Worm (Caenorhabditis elegans) whole organism, young adult: Measurements from ENCODE around the gene Y105C5B.19.

Experiments used
- B0261.1 ChIP-seq: sonication (generic microtip); optimal IDR thresholded peaks from 2 replicates; lab custom pipeline; 2016; ENCODE audit warnings: mild to moderate bottlenecking, missing genetic modification characterization, moderate library complexity, missing compliant biosample characterization
- C06A6.2 ChIP-seq: fragments of 200-800 bp; sonication (Bioruptor generic); conservative IDR thresholded peaks from 2 replicates; pipeline ENCODE4 v1.3.6; 2022; ENCODE audit warnings: missing genetic modification characterization, missing compliant biosample characterization
- D2030.7 ChIP-seq: fragments of 200-800 bp; sonication (Bioruptor generic); IDR thresholded peaks from 2 replicates; pipeline ENCODE4 v1.3.6; 2022; ENCODE audit warnings: missing genetic modification reagents, missing genetic modification characterization, missing compliant biosample characterization
- F10E7.11 ChIP-seq: sonication (generic microtip); optimal IDR thresholded peaks from 2 replicates; lab custom pipeline; 2017; ENCODE audit warnings: mild to moderate bottlenecking, missing genetic modification characterization, moderate library complexity, missing compliant biosample characterization
- F22D6.2 ChIP-seq: sonication (generic microtip); optimal IDR thresholded peaks from 2 replicates; lab custom pipeline; 2016; ENCODE audit warnings: mild to moderate bottlenecking, missing genetic modification characterization, missing compliant biosample characterization
- F23B12.7 ChIP-seq: sonication (generic microtip); optimal IDR thresholded peaks from 2 replicates; lab custom pipeline; 2017; ENCODE audit warnings: missing genetic modification characterization, mild to moderate bottlenecking, missing compliant biosample characterization, antibody characterized with exemption, moderate library complexity; ENCODE audit not compliant: insufficient read depth
- F33H1.4 ChIP-seq: fragments of 200-800 bp; sonication (Bioruptor generic); IDR thresholded peaks from 2 replicates; pipeline ENCODE4 v1.3.6; 2022; ENCODE audit warnings: missing genetic modification reagents, missing genetic modification characterization, missing compliant biosample characterization
- F37B4.10 ChIP-seq: fragments of 200-800 bp; sonication (Bioruptor generic); IDR thresholded peaks from 2 replicates; pipeline ENCODE4 v1.3.6; 2022; ENCODE audit warnings: missing genetic modification characterization, missing compliant biosample characterization
- F52B5.7 ChIP-seq: sonication (generic microtip); optimal IDR thresholded peaks from 2 replicates; lab custom pipeline; 2016; ENCODE audit warnings: mild to moderate bottlenecking, missing genetic modification characterization, missing compliant biosample characterization
- F55B11.4 ChIP-seq: sonication (generic microtip); optimal IDR thresholded peaks from 2 replicates; lab custom pipeline; 2016; ENCODE audit warnings: missing compliant biosample characterization, missing genetic modification characterization, borderline replicate concordance; ENCODE audit not compliant: insufficient read depth
- K11D2.4 ChIP-seq: fragments of 200-800 bp; sonication (Bioruptor generic); IDR thresholded peaks from 2 replicates; pipeline ENCODE4 v1.3.6; 2022; ENCODE audit warnings: missing genetic modification reagents, missing genetic modification characterization, missing compliant biosample characterization
- T07F8.4 ChIP-seq: sonication (generic microtip); optimal IDR thresholded peaks from 2 replicates; lab custom pipeline; 2016; ENCODE audit warnings: mild to moderate bottlenecking, missing genetic modification characterization, moderate library complexity, missing compliant biosample characterization
- Y53G8AR.9 ChIP-seq: fragments of 200-800 bp; sonication (Bioruptor generic); conservative IDR thresholded peaks from 2 replicates; pipeline ENCODE4 v1.3.6; 2022; ENCODE audit warnings: missing genetic modification reagents, missing genetic modification characterization, missing compliant biosample characterization
- aptf-3 ChIP-seq: fragments of 200-800 bp; sonication (Bioruptor generic); IDR thresholded peaks from 2 replicates; pipeline ENCODE4 v1.3.6; 2022; ENCODE audit warnings: missing genetic modification characterization, missing compliant biosample characterization
- atf-7 ChIP-seq: sonication (generic microtip); optimal IDR thresholded peaks from 2 replicates; lab custom pipeline; 2017; ENCODE audit warnings: mild to moderate bottlenecking, missing genetic modification characterization, missing compliant biosample characterization
- athp-1 ChIP-seq: sonication (generic microtip); optimal IDR thresholded peaks from 2 replicates; lab custom pipeline; 2017; ENCODE audit warnings: mild to moderate bottlenecking, missing genetic modification characterization, missing compliant biosample characterization
- bed-1 ChIP-seq: fragments of 200-800 bp; sonication (Bioruptor generic); IDR thresholded peaks from 2 replicates; pipeline ENCODE4 v1.3.6; 2022; ENCODE audit warnings: missing genetic modification reagents, missing genetic modification characterization, missing compliant biosample characterization
- cebp-1 ChIP-seq, 2 experiments: fragments of 200-800 bp in 1 of 2; sonication (Bioruptor generic) in 1 of 2; sonication (generic microtip) in 1 of 2; IDR thresholded peaks in 1 of 2; optimal IDR thresholded peaks in 1 of 2; 2 replicates each; pipeline versions ENCODE4 v1.3.6 to Lab custom; 2017 to 2022; ENCODE audit warnings: missing compliant biosample characterization in 2 of 2, missing genetic modification characterization in 2 of 2, mild to moderate bottlenecking in 1 of 2, missing genetic modification reagents in 1 of 2, moderate library complexity in 1 of 2
- ceh-27 ChIP-seq: fragments of 200-800 bp; sonication (Bioruptor generic); optimal IDR thresholded peaks from 2 replicates; lab custom pipeline; 2018; ENCODE audit warnings: mild to moderate bottlenecking, missing genetic modification characterization, moderate library complexity, missing compliant biosample characterization
- ceh-58 ChIP-seq: fragments of 200-800 bp; sonication (Bioruptor generic); IDR thresholded peaks from 2 replicates; pipeline ENCODE4 v1.3.6; 2022; ENCODE audit warnings: missing genetic modification characterization, missing compliant biosample characterization
- chd-7 ChIP-seq: sonication (generic microtip); optimal IDR thresholded peaks from 2 replicates; lab custom pipeline; 2016; ENCODE audit warnings: mild to moderate bottlenecking, missing genetic modification characterization, moderate library complexity, missing compliant biosample characterization
- dox-1 ChIP-seq: fragments of 200-800 bp; sonication (Bioruptor generic); IDR thresholded peaks from 2 replicates; pipeline ENCODE4 v1.3.6; 2022; ENCODE audit warnings: missing genetic modification reagents, missing genetic modification characterization, missing compliant biosample characterization
- gei-17 ChIP-seq: fragments of 200-800 bp; sonication (Bioruptor generic); optimal IDR thresholded peaks from 2 replicates; lab custom pipeline; 2018; ENCODE audit warnings: mild to moderate bottlenecking, missing genetic modification characterization, missing compliant biosample characterization
- him-1 ChIP-seq: sonication (generic microtip); optimal IDR thresholded peaks from 2 replicates; lab custom pipeline; 2016; ENCODE audit warnings: missing genotype, missing genetic modification reagents, missing genetic modification characterization, missing compliant biosample characterization
- lin-35 ChIP-seq, 3 experiments: fragments of 150-350 bp in 2 of 3; sonication (generic microtip) in 1 of 3; optimal IDR thresholded peaks; 2 replicates each; lab custom pipeline; 2014 to 2018; ENCODE audit warnings: missing biosample characterization in 3 of 3, missing genetic modification characterization in 3 of 3, missing genetic modification reagents in 3 of 3
- lin-40 ChIP-seq: sonication (generic microtip); optimal IDR thresholded peaks from 2 replicates; lab custom pipeline; 2016; ENCODE audit warnings: missing genetic modification characterization, mild to moderate bottlenecking, missing compliant biosample characterization, missing genotype, missing genetic modification reagents
- lin-54 ChIP-seq: fragments of 200-800 bp; sonication (Bioruptor generic); optimal IDR thresholded peaks from 2 replicates; lab custom pipeline; 2018; ENCODE audit warnings: mild to moderate bottlenecking, missing genetic modification characterization, missing compliant biosample characterization
- lir-1 ChIP-seq: fragments of 200-800 bp; sonication (Bioruptor generic); conservative IDR thresholded peaks from 2 replicates; pipeline ENCODE4 v1.3.6; 2022; ENCODE audit warnings: missing genetic modification reagents, missing genetic modification characterization, missing compliant biosample characterization
- lsy-27 ChIP-seq: sonication (generic microtip); optimal IDR thresholded peaks from 2 replicates; lab custom pipeline; 2017; ENCODE audit warnings: missing genetic modification characterization, mild to moderate bottlenecking, missing compliant biosample characterization, antibody characterized with exemption, missing genotype, borderline replicate concordance; ENCODE audit not compliant: insufficient read depth
- madf-10 ChIP-seq: sonication (generic microtip); optimal IDR thresholded peaks from 2 replicates; lab custom pipeline; 2016; ENCODE audit warnings: mild to moderate bottlenecking, missing genetic modification characterization, missing compliant biosample characterization
- madf-8 ChIP-seq: fragments of 200-800 bp; sonication (Bioruptor generic); conservative IDR thresholded peaks from 2 replicates; pipeline ENCODE4 v1.3.6; 2022; ENCODE audit warnings: missing genetic modification reagents, missing genetic modification characterization, missing compliant biosample characterization
- nfyb-1 ChIP-seq: fragments of 200-800 bp; sonication (Bioruptor generic); IDR thresholded peaks from 2 replicates; pipeline ENCODE4 v1.3.6; 2022; ENCODE audit warnings: missing genetic modification reagents, missing genetic modification characterization, missing compliant biosample characterization
- pha-4 ChIP-seq: fragments of 150-350 bp; sonication (generic microtip); optimal IDR thresholded peaks from 2 replicates; lab custom pipeline; 2014; ENCODE audit warnings: missing biosample characterization, missing genetic modification reagents, missing genetic modification characterization
- rcor-1 ChIP-seq: fragments of 200-800 bp; sonication (Bioruptor generic); IDR thresholded peaks from 2 replicates; pipeline ENCODE4 v1.3.6; 2022; ENCODE audit warnings: missing genetic modification reagents, missing genetic modification characterization, missing compliant biosample characterization
- repo-1 ChIP-seq: sonication (generic microtip); optimal IDR thresholded peaks from 2 replicates; lab custom pipeline; 2017; ENCODE audit warnings: mild to moderate bottlenecking, missing genetic modification characterization, missing compliant biosample characterization
- rpc-1 ChIP-seq, 2 experiments: fragments of 150-350 bp in 1 of 2; sonication (generic microtip) in 1 of 2; optimal IDR thresholded peaks; 2 replicates each; lab custom pipeline; 2014 to 2018; ENCODE audit warnings: missing biosample characterization in 1 of 2, missing genetic modification characterization in 1 of 2, missing genetic modification reagents in 1 of 2, missing genotype in 1 of 2
- snpc-4 ChIP-seq, 5 experiments: fragments of 150-350 bp in 1 of 5; sonication (generic microtip) in 4 of 5; optimal IDR thresholded peaks; 2 replicates each; lab custom pipeline; 2014 to 2018; ENCODE audit warnings: missing genetic modification characterization in 5 of 5, missing biosample characterization in 3 of 5, antibody characterized with exemption in 2 of 5, mild to moderate bottlenecking in 2 of 5, missing compliant biosample characterization in 2 of 5, missing genotype in 2 of 5, moderate library complexity in 2 of 5, missing genetic modification reagents in 1 of 5
- sptf-2 ChIP-seq: fragments of 200-800 bp; sonication (Bioruptor generic); optimal IDR thresholded peaks from 2 replicates; lab custom pipeline; 2018; ENCODE audit warnings: mild to moderate bottlenecking, missing genetic modification characterization, missing compliant biosample characterization
- tbp1 ChIP-seq: fragments of 200-800 bp; sonication (Bioruptor generic); optimal IDR thresholded peaks from 2 replicates; lab custom pipeline; 2018; ENCODE audit warnings: mild to moderate bottlenecking, missing genetic modification characterization, missing compliant biosample characterization
- unc-130 ChIP-seq: sonication (generic microtip); optimal IDR thresholded peaks from 2 replicates; lab custom pipeline; 2016; ENCODE audit warnings: missing genetic modification reagents, missing genetic modification characterization, missing compliant biosample characterization
- xnd-1 ChIP-seq: sonication (generic microtip); optimal IDR thresholded peaks from 2 replicates; lab custom pipeline; 2016; ENCODE audit warnings: missing genotype, missing genetic modification reagents, missing genetic modification characterization, missing compliant biosample characterization
- zim-3 ChIP-seq: sonication (generic microtip); optimal IDR thresholded peaks from 2 replicates; lab custom pipeline; 2017; ENCODE audit warnings: mild to moderate bottlenecking, missing genetic modification characterization, moderate library complexity, missing compliant biosample characterization
- ztf-18 ChIP-seq: sonication (generic microtip); optimal IDR thresholded peaks from 2 replicates; lab custom pipeline; 2016; ENCODE audit warnings: missing genotype, mild to moderate bottlenecking, missing genetic modification characterization, missing compliant biosample characterization
- ztf-25 ChIP-seq: fragments of 200-800 bp; sonication (Bioruptor generic); IDR thresholded peaks from 2 replicates; pipeline ENCODE4 v1.3.6; 2022; ENCODE audit warnings: missing genetic modification reagents, missing genetic modification characterization, missing compliant biosample characterization
- ztf-26 ChIP-seq: sonication (generic microtip); optimal IDR thresholded peaks from 2 replicates; lab custom pipeline; 2017; ENCODE audit warnings: missing genetic modification characterization, missing compliant biosample characterization
- ztf-3 ChIP-seq: fragments of 200-800 bp; sonication (Bioruptor generic); optimal IDR thresholded peaks from 2 replicates; lab custom pipeline; 2018; ENCODE audit warnings: mild to moderate bottlenecking, missing genetic modification characterization, missing compliant biosample characterization
- ztf-6 ChIP-seq: fragments of 200-800 bp; sonication (Bioruptor generic); IDR thresholded peaks from 2 replicates; pipeline ENCODE4 v1.3.6; 2022; ENCODE audit warnings: missing genetic modification reagents, missing genetic modification characterization, missing compliant biosample characterization

The Y105C5B.19 gene

ce11 chrIV:15931833-15932232 lies 51.9 kb downstream of the Y105C5B.19 start (continued):
- TF ChIP-seq sptf-2 (GFP tag; lab: Kevin White, UChicago) (no peak), F52B5.7 (tag; lab: Kevin White, UChicago) (peak; percentile 65), ztf-26 (tag; lab: Kevin White, UChicago) (no peak), bed-1 (GFP tag; lab: Robert Waterston, UW) (no peak), lin-35 (GFP tag; optimal IDR thresholded peaks at IDR 0.05; lab: Kevin White, UChicago) (peak in 1 of 3 experiments; percentile 35), ztf-18 (tag; lab: Kevin White, UChicago) (peak; percentile 82), pha-4 (tag; lab: Kevin White, UChicago) (no peak), aptf-3 (GFP tag; lab: Robert Waterston, UW) (no peak), repo-1 (tag; lab: Kevin White, UChicago) (no peak), T07F8.4 (tag; lab: Kevin White, UChicago) (peak; percentile 62), lin-40 (tag; lab: Kevin White, UChicago) (peak; percentile 24), ztf-6 (no peak), F22D6.2 (tag; lab: Kevin White, UChicago) (no peak), lsy-27 (tag; lab: Kevin White, UChicago) (no peak), ceh-58 (GFP tag; lab: Robert Waterston, UW) (no peak), K11D2.4 (GFP tag; lab: Robert Waterston, UW) (no peak), unc-130 (no peak), C06A6.2 (GFP tag; lab: Robert Waterston, UW) (no peak), D2030.7 (GFP tag; lab: Robert Waterston, UW) (peak; percentile 50), B0261.1 (tag; lab: Kevin White, UChicago) (peak; percentile 85), gei-17 (GFP tag; lab: Kevin White, UChicago) (no peak), F10E7.11 (tag; lab: Kevin White, UChicago) (no peak), F37B4.10 (GFP tag; lab: Robert Waterston, UW) (no peak), him-1 (tag; lab: Kevin White, UChicago) (peak; percentile 7), snpc-4 (GFP tag; optimal IDR thresholded peaks at IDR 0.05; lab: Kevin White, UChicago) (peak; percentile 87), snpc-4 (tag; optimal IDR thresholded peaks at IDR 0.05; lab: Kevin White, UChicago) (peak; percentile 51 to 96 (median 92)), Y53G8AR.9 (GFP tag; lab: Robert Waterston, UW) (no peak; the same call in 1 of the 2 replicates), athp-1 (tag; lab: Kevin White, UChicago) (no peak), ceh-27 (GFP tag; lab: Kevin White, UChicago) (peak; percentile 31), atf-7 (tag; lab: Kevin White, UChicago) (no peak), zim-3 (tag; lab: Kevin White, UChicago) (peak; percentile 84), xnd-1 (tag; lab: Kevin White, UChicago) (no peak), chd-7 (peak; percentile 74), F55B11.4 (tag; lab: Kevin White, UChicago) (no peak), rcor-1 (no peak), tbp1 (peak; percentile 96), madf-8 (GFP tag; lab: Robert Waterston, UW) (no peak), dox-1 (peak; percentile 74), rpc-1 (optimal IDR thresholded peaks at IDR 0.05; lab: Kevin White, UChicago) (peak; percentile 78), rpc-1 (tag; optimal IDR thresholded peaks at IDR 0.05; lab: Kevin White, UChicago) (peak; percentile 78), ztf-25 (GFP tag; lab: Robert Waterston, UW) (0 out of 2 replicates have a peak, but pooled peaks have one; percentile 60), nfyb-1 (GFP tag; lab: Robert Waterston, UW) (peak; percentile 63; the same call in 1 of the 2 replicates), F33H1.4 (no peak), lir-1 (GFP tag; lab: Robert Waterston, UW) (no peak), cebp-1 (GFP tag; IDR thresholded peaks at IDR 0.05; lab: Robert Waterston, UW) (no peak), cebp-1 (tag; optimal IDR thresholded peaks at IDR 0.05; lab: Kevin White, UChicago) (peak; percentile 52), madf-10 (peak; percentile 48), F23B12.7 (tag; lab: Kevin White, UChicago) (peak; percentile 2), lin-54 (GFP tag; lab: Kevin White, UChicago) (peak; percentile 37), ztf-3 (peak; percentile 47)
